Worm (Caenorhabditis elegans): ENCODE results near the gene srx-96.

- no peak for TF ChIP-seq unc-62 (GFP tag; optimal IDR thresholded peaks at IDR 0.05)
- TF ChIP-seq blmp-1 (tag; optimal IDR thresholded peaks at IDR 0.05): no peak
These were observed 44.7 kb upstream of the srx-96 start for ce11 chrV:13666460-13666859.

Measured in whole organism, L1 larva.